Fruit fly (Drosophila melanogaster) whole organism, prepupa: ENCODE results near the gene sna.

Experiments
- Eip75B ChIP-seq: fragments of 200-800 bp; sonication (Bioruptor generic); optimal IDR thresholded peaks from 3 replicates; lab custom pipeline; 2016; ENCODE audit warnings: missing biosample characterization, missing genetic modification characterization
- cyc ChIP-seq: fragments of 200-800 bp; sonication (Bioruptor generic); optimal IDR thresholded peaks from 3 replicates; lab custom pipeline; 2016; ENCODE audit warnings: missing biosample characterization, missing genetic modification characterization
- topi ChIP-seq: fragments of 200-800 bp; sonication (Bioruptor generic); optimal IDR thresholded peaks from 3 replicates; lab custom pipeline; 2016; ENCODE audit warnings: missing biosample characterization, missing genetic modification characterization

DNA sequence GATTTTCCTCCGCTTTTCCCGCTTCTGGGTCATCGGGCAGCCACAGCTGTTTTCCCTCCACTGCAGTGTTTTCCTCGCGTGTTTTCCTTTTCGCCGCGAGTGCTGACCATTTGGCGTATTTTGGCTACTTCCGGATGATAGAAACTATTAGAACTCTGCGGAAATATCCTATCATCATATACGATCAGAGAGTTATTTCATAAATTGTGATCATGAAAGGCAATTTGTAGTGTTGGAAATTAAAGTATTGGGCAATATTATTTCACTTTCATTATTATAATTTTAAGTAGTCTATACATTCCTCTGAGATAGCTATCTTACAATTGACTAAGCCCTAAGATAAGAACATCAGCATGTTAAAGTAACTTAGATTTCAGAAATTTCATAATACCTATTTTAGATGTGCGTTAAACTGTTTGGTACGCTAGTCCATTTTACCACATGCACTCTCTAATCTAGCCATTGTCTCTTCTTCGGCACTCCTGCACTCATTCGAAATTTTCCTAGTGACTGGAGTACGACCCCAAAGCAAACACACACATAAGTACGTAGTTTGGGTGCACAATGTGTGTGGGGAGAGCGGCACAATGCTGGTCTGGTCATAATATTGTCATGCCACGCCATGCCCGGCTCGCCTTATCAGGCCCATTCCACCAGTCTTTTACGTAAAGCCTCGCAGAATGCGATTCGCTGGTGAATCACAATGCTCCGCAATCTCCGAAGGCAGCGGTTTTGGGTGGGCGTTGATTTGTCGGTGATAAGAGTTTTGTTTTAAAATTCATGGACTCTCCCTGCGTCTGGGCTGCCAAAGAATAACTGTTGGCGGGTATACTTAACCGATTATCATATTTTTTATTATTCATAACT is 21.9 kb upstream of the sna start:
- TF ChIP-seq Eip75B (GFP tag; lab: Kevin White, UChicago) (no peak), topi (no peak), cyc (no peak)
